Worm (Caenorhabditis elegans) whole organism, L4 larva: ENCODE results near the gene F07C6.4.

Experiments
- F26F4.8 ChIP-seq: fragments of 200-800 bp; sonication (Bioruptor generic); conservative IDR thresholded peaks from 2 replicates; pipeline ENCODE4 v1.3.6; 2022; ENCODE audit warnings: missing genetic modification characterization, missing compliant biosample characterization
- T26A8.4 ChIP-seq: fragments of 200-800 bp; sonication (Bioruptor generic); IDR thresholded peaks from 2 replicates; pipeline ENCODE4 v1.3.6; 2022; ENCODE audit warnings: missing genetic modification characterization, missing compliant biosample characterization
- ZK337.2 ChIP-seq: fragments of 200-800 bp; sonication (Bioruptor generic); IDR thresholded peaks from 2 replicates; pipeline ENCODE4 v1.3.6; 2022; ENCODE audit warnings: missing genetic modification reagents, missing genetic modification characterization, missing compliant biosample characterization
- aha-1 ChIP-seq: fragments of 150-350 bp; peaks from one replicate; lab custom pipeline; 2014; ENCODE audit warnings: missing biosample characterization, missing genetic modification characterization
- ama-1 ChIP-seq: fragments of 150-350 bp; optimal IDR thresholded peaks from 2 replicates; lab custom pipeline; 2014; ENCODE audit warnings: inconsistent platforms, mixed read lengths
- ceh-20 ChIP-seq: fragments of 200-800 bp; sonication (Bioruptor generic); IDR thresholded peaks from 2 replicates; pipeline ENCODE4 v1.3.6; 2022; ENCODE audit warnings: missing genetic modification reagents, missing genetic modification characterization, missing compliant biosample characterization
- ceh-82 ChIP-seq: sonication (generic microtip); optimal IDR thresholded peaks from 2 replicates; lab custom pipeline; 2017; ENCODE audit warnings: missing biosample characterization, missing genetic modification characterization
- dmd-6 ChIP-seq: fragments of 200-800 bp; sonication (Bioruptor generic); IDR thresholded peaks from 2 replicates; pipeline ENCODE4 v1.3.6; 2022; ENCODE audit warnings: missing genetic modification reagents, missing genetic modification characterization, missing compliant biosample characterization
- dmd-8 ChIP-seq: fragments of 200-800 bp; sonication (Bioruptor generic); IDR thresholded peaks from 2 replicates; pipeline ENCODE4 v1.3.6; 2022; ENCODE audit warnings: missing genetic modification characterization, missing compliant biosample characterization
- dve-1 ChIP-seq: sonication (generic microtip); optimal IDR thresholded peaks from 2 replicates; lab custom pipeline; 2017; ENCODE audit warnings: antibody characterized with exemption, mild to moderate bottlenecking, missing genetic modification characterization, missing compliant biosample characterization; ENCODE audit not compliant: insufficient read depth
- hif-1 ChIP-seq, 2 experiments: sonication (generic microtip); optimal IDR thresholded peaks; 2 replicates each; lab custom pipeline; 2016 to 2017; ENCODE audit warnings: missing compliant biosample characterization in 2 of 2, missing genetic modification characterization in 2 of 2, missing genetic modification reagents in 2 of 2, missing genotype in 2 of 2, mild to moderate bottlenecking in 1 of 2
- hlh-11 ChIP-seq: fragments of 200-800 bp; sonication (Bioruptor generic); optimal IDR thresholded peaks from 2 replicates; lab custom pipeline; 2018; ENCODE audit warnings: mild to moderate bottlenecking, missing genetic modification characterization, missing compliant biosample characterization
- hlh-30 ChIP-seq: sonication (generic microtip); optimal IDR thresholded peaks from 2 replicates; lab custom pipeline; 2017; ENCODE audit warnings: antibody characterized with exemption, mild to moderate bottlenecking, missing genetic modification characterization, missing compliant biosample characterization; ENCODE audit not compliant: insufficient read depth
- hmg-1.1 ChIP-seq: fragments of 200-800 bp; sonication (Bioruptor generic); IDR thresholded peaks from 2 replicates; pipeline ENCODE4 v1.3.6; 2022; ENCODE audit warnings: missing genetic modification reagents, missing genetic modification characterization, missing compliant biosample characterization
- jun-1 ChIP-seq: fragments of 150-350 bp; optimal IDR thresholded peaks from 2 replicates; lab custom pipeline; 2014; ENCODE audit warnings: missing biosample characterization, missing genetic modification reagents, missing genetic modification characterization
- lin-1 ChIP-seq: fragments of 200-800 bp; sonication (Bioruptor generic); IDR thresholded peaks from 2 replicates; pipeline ENCODE4 v1.3.6; 2022; ENCODE audit warnings: missing genetic modification reagents, missing genetic modification characterization, missing compliant biosample characterization
- lin-29 ChIP-seq: fragments of 200-800 bp; sonication (Bioruptor generic); IDR thresholded peaks from 2 replicates; pipeline ENCODE4 v1.3.6; 2022; ENCODE audit warnings: missing genetic modification reagents, missing genetic modification characterization, missing compliant biosample characterization
- lin-39 ChIP-seq: fragments of 150-350 bp; optimal IDR thresholded peaks from 2 replicates; lab custom pipeline; 2014; ENCODE audit warnings: missing biosample characterization, missing genetic modification reagents, missing genetic modification characterization
- lsy-2 ChIP-seq, 2 experiments: fragments of 150-350 bp in 1 of 2; sonication (generic microtip) in 1 of 2; optimal IDR thresholded peaks; 2 replicates each; lab custom pipeline; 2014 to 2017; ENCODE audit warnings: missing biosample characterization in 2 of 2, missing genetic modification characterization in 2 of 2
- madf-9 ChIP-seq: fragments of 200-800 bp; sonication (Bioruptor generic); conservative IDR thresholded peaks from 2 replicates; pipeline ENCODE4 v1.3.6; 2022; ENCODE audit warnings: missing genetic modification reagents, missing genetic modification characterization, missing compliant biosample characterization
- mep-1 ChIP-seq: fragments of 150-350 bp; sonication (generic microtip); optimal IDR thresholded peaks from 3 replicates; lab custom pipeline; 2014; ENCODE audit warnings: missing biosample characterization, missing genetic modification characterization
- mes-2 ChIP-seq: sonication (generic microtip); optimal IDR thresholded peaks from 2 replicates; lab custom pipeline; 2016; ENCODE audit warnings: missing genotype, mild to moderate bottlenecking, missing genetic modification characterization, missing compliant biosample characterization; ENCODE audit not compliant: poor library complexity, severe bottlenecking
- nhr-28 ChIP-seq: fragments of 150-350 bp; optimal IDR thresholded peaks from 2 replicates; lab custom pipeline; 2014; ENCODE audit warnings: missing biosample characterization, missing genetic modification characterization
- nhr-42 ChIP-seq: fragments of 200-800 bp; sonication (Bioruptor generic); IDR thresholded peaks from 2 replicates; pipeline ENCODE4 v1.3.6; 2022; ENCODE audit warnings: missing genetic modification characterization, missing compliant biosample characterization
- nhr-48 ChIP-seq: sonication (generic microtip); optimal IDR thresholded peaks from 2 replicates; lab custom pipeline; 2016; ENCODE audit warnings: mild to moderate bottlenecking, missing genetic modification characterization, missing compliant biosample characterization
- nhr-6 ChIP-seq: fragments of 150-350 bp; optimal IDR thresholded peaks from 2 replicates; lab custom pipeline; 2014; ENCODE audit warnings: missing biosample characterization, missing genetic modification characterization
- pha-4 ChIP-seq, 2 experiments: fragments of 150-350 bp in 1 of 2; fragments of 200-800 bp in 1 of 2; sonication (Bioruptor generic) in 1 of 2; IDR thresholded peaks in 1 of 2; optimal IDR thresholded peaks in 1 of 2; 2 replicates each; pipeline versions ENCODE4 v1.3.6 to Lab custom; 2014 to 2022; ENCODE audit warnings: missing genetic modification characterization in 2 of 2, missing genetic modification reagents in 2 of 2, missing biosample characterization in 1 of 2, missing compliant biosample characterization in 1 of 2
- pqm-1 ChIP-seq: sonication (generic microtip); optimal IDR thresholded peaks from 2 replicates; lab custom pipeline; 2017; ENCODE audit warnings: missing biosample characterization, missing genetic modification characterization
- rbr-2 ChIP-seq: sonication (generic microtip); optimal IDR thresholded peaks from 2 replicates; lab custom pipeline; 2016; ENCODE audit warnings: missing genotype, missing genetic modification characterization, missing compliant biosample characterization
- set-16 ChIP-seq: fragments of 200-800 bp; sonication (Bioruptor generic); IDR thresholded peaks from 2 replicates; pipeline ENCODE4 v1.3.6; 2022; ENCODE audit warnings: missing genetic modification reagents, missing genetic modification characterization, missing compliant biosample characterization
- tra-1 ChIP-seq: fragments of 200-800 bp; sonication (Bioruptor generic); IDR thresholded peaks from 2 replicates; pipeline ENCODE4 v1.3.6; 2022; ENCODE audit warnings: missing genetic modification reagents, missing genetic modification characterization, missing compliant biosample characterization
- unc-130 ChIP-seq: sonication (generic microtip); optimal IDR thresholded peaks from 2 replicates; lab custom pipeline; 2016; ENCODE audit warnings: missing genetic modification reagents, missing genetic modification characterization, missing compliant biosample characterization

Gene F07C6.4

ce11 chrIV:12833698-12834416, 28.1 kb downstream of the F07C6.4 start (continued):
- TF ChIP-seq nhr-42 (GFP tag; lab: Robert Waterston, UW): no peak

ce11 chrIV:12834417-12834731, 28.6 kb downstream of the F07C6.4 start:
- peak; percentile 1 for TF ChIP-seq dve-1
- TF ChIP-seq rbr-2 (tag; lab: Kevin White, UChicago): peak; percentile 4
- TF ChIP-seq jun-1: peak; percentile 15
- TF ChIP-seq lsy-2 (tag; optimal IDR thresholded peaks at IDR 0.05; lab: Kevin White, UChicago): peak in 1 of 2 experiments; percentile 6
- peak; percentile 56 for TF ChIP-seq mes-2 (tag; lab: Kevin White, UChicago)
- 0 out of 2 replicates have a peak, but pooled peaks have one; percentile 46 for TF ChIP-seq madf-9 (GFP tag; lab: Robert Waterston, UW)
- TF ChIP-seq hmg-1.1 (GFP tag; lab: Robert Waterston, UW): 0 out of 2 replicates have a peak, but pooled peaks have one; percentile 38
- TF ChIP-seq ama-1: no peak
- TF ChIP-seq pqm-1 (tag; lab: Kevin White, UChicago): no peak
- TF ChIP-seq, all 104 proteins: peak for 7

- TF ChIP-seq nhr-48 (tag; lab: Kevin White, UChicago) (peak; percentile 29), pha-4 (GFP tag; IDR thresholded peaks at IDR 0.05; lab: Robert Waterston, UW) (peak; percentile 49; the same call in 1 of the 2 replicates), pha-4 (tag; optimal IDR thresholded peaks at IDR 0.05; lab: Kevin White, UChicago) (no peak), hif-1 (tag; optimal IDR thresholded peaks at IDR 0.05; lab: Kevin White, UChicago) (no peak), dve-1 (peak; percentile 56), F26F4.8 (GFP tag; lab: Robert Waterston, UW) (no peak), lin-1 (GFP tag; lab: Robert Waterston, UW) (0 out of 2 replicates have a peak, but pooled peaks have one; percentile 34), aha-1 (tag; lab: Kevin White, UChicago) (peak; percentile 81), hlh-30 (tag; lab: Kevin White, UChicago) (peak; percentile 9), dmd-6 (GFP tag; lab: Robert Waterston, UW) (peak; percentile 96), nhr-6 (tag; lab: Kevin White, UChicago) (peak; percentile 2), ceh-20 (GFP tag; lab: Robert Waterston, UW) (0 out of 2 replicates have a peak, but pooled peaks have one; percentile 11), dmd-8 (GFP tag; lab: Robert Waterston, UW) (no peak), T26A8.4 (GFP tag; lab: Robert Waterston, UW) (no peak), mes-2 (tag; lab: Kevin White, UChicago) (peak; percentile 2), tra-1 (GFP tag; lab: Robert Waterston, UW) (peak; percentile 69; the same call in 1 of the 2 replicates), unc-130 (GFP tag; lab: Kevin White, UChicago) (no peak), hlh-11 (tag; lab: Kevin White, UChicago) (peak; percentile 6)
- TF ChIP-seq, all 104 proteins: peak for 12
These were observed 29.6 kb downstream of the F07C6.4 start for ce11 chrIV:12835363-12835762.

- TF ChIP-seq lin-39 (tag; lab: Kevin White, UChicago) (no peak), hmg-1.1 (GFP tag; lab: Robert Waterston, UW) (peak; percentile 33; the same call in 1 of the 2 replicates), nhr-28 (tag; lab: Kevin White, UChicago) (no peak), ceh-82 (tag; lab: Kevin White, UChicago) (no peak), ZK337.2 (GFP tag; lab: Robert Waterston, UW) (0 out of 2 replicates have a peak, but pooled peaks have one; percentile 27), mep-1 (tag; lab: Kevin White, UChicago) (peak; percentile 8), ceh-20 (GFP tag; lab: Robert Waterston, UW) (peak; percentile 60; the same call in 1 of the 2 replicates), jun-1 (no peak), lin-29 (GFP tag; lab: Robert Waterston, UW) (no peak), set-16 (GFP tag; lab: Robert Waterston, UW) (no peak)
These were observed 30.5 kb downstream of the F07C6.4 start, which contains the start of gene M02B1.3 for ce11 chrIV:12836208-12836607. TSS of gene M02B1.3 (plus strand) at chrIV:12836508.
